Fruit fly (Drosophila melanogaster): ENCODE results near the gene ebd1.

Gene ebd1

dm6 chr3L:723654-724461, 38.5 kb upstream of the ebd1 start:
- TF ChIP-seq CG8159 (tag; optimal IDR thresholded peaks at IDR 0.05): no peak
- TF ChIP-seq Pif1A (GFP tag; optimal IDR thresholded peaks at IDR 0.05): no peak
- TF ChIP-seq CG8301 (tag; optimal IDR thresholded peaks at IDR 0.05): no peak
- no peak for TF ChIP-seq CG32121 (GFP tag; IDR thresholded peaks at IDR 0.05)

- TF ChIP-seq CG8159 (tag; optimal IDR thresholded peaks at IDR 0.05): no peak
- TF ChIP-seq Pif1B (GFP tag; optimal IDR thresholded peaks at IDR 0.05): no peak
- TF ChIP-seq CG8301 (tag; optimal IDR thresholded peaks at IDR 0.05): no peak
- peak; percentile 78 for TF ChIP-seq Ets98B (GFP tag; IDR thresholded peaks at IDR 0.05)
- TF ChIP-seq CG12605 (GFP tag; IDR thresholded peaks at IDR 0.05): peak; percentile 36
- TF ChIP-seq CG9948 (tag; optimal IDR thresholded peaks at IDR 0.05): no peak
- TF ChIP-seq fd96Ca (GFP tag; IDR thresholded peaks at IDR 0.05): peak; percentile 80; the same call in 2 of the 3 replicates
- peak; percentile 70 for TF ChIP-seq CG32121 (GFP tag; IDR thresholded peaks at IDR 0.05)
- no peak for TF ChIP-seq CG10348 (GFP tag; IDR thresholded peaks at IDR 0.05)
- no peak for TF ChIP-seq CG14655 (GFP tag; optimal IDR thresholded peaks at IDR 0.05)
- peak; percentile 78 for TF ChIP-seq CG4496 (GFP tag; IDR thresholded peaks at IDR 0.05)
- TF ChIP-seq rn (GFP tag; IDR thresholded peaks at IDR 0.05): peak; percentile 44; the same call in 1 of the 2 replicates
- TF ChIP-seq Pif1A (GFP tag; optimal IDR thresholded peaks at IDR 0.05): no peak
Observed at dm6 chr3L:722386-722785, 37.0 kb upstream of the ebd1 start.

- 0 out of 3 replicates have a peak, but pooled peaks have one; percentile 20 for TF ChIP-seq CG4496 (GFP tag; IDR thresholded peaks at IDR 0.05)
- 0 out of 3 replicates have a peak, but pooled peaks have one; percentile 32 for TF ChIP-seq fd96Ca (GFP tag; IDR thresholded peaks at IDR 0.05)
- TF ChIP-seq CG32121 (GFP tag; IDR thresholded peaks at IDR 0.05): peak; percentile 31
- TF ChIP-seq CG12605 (GFP tag; IDR thresholded peaks at IDR 0.05): no peak
- TF ChIP-seq Ets98B (GFP tag; IDR thresholded peaks at IDR 0.05): peak; percentile 44; the same call in 1 of the 2 replicates
- no peak for TF ChIP-seq CG8159 (tag; optimal IDR thresholded peaks at IDR 0.05)
Observed at dm6 chr3L:721863-722262, 36.5 kb upstream of the ebd1 start.

DNA sequence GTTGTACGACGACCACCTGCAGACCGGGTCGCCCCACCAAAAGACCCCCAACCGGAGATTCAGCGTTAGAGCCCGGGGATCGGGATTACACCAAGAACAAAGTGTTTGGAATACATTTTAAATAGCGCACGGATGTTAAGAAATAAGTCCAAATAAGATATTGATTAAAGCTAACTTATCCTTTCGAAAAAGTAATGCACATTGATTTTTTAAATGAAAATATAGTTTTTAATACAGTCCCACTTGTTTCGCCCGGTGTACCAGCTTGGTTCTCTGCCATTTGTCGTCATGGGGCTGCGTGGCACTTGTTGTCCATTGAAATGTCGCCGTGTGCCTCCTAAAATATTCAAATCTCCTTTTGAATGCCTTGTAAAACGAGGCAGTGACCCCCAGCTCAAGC, 35.7 kb upstream of the ebd1 start:
- no peak for TF ChIP-seq EcR (GFP tag; optimal IDR thresholded peaks at IDR 0.05)
- no peak for TF ChIP-seq CG9948 (tag; optimal IDR thresholded peaks at IDR 0.05)
- peak; percentile 22; the same call in 1 of the 2 replicates for TF ChIP-seq rn (GFP tag; IDR thresholded peaks at IDR 0.05)
- TF ChIP-seq Ets98B (GFP tag; IDR thresholded peaks at IDR 0.05): peak; percentile 83
- TF ChIP-seq CG17806 (tag; optimal IDR thresholded peaks at IDR 0.05): no peak
- TF ChIP-seq Pif1B (GFP tag; optimal IDR thresholded peaks at IDR 0.05): no peak
- peak; percentile 81; the same call in 2 of the 3 replicates for TF ChIP-seq CG4496 (GFP tag; IDR thresholded peaks at IDR 0.05)
- TF ChIP-seq CG13204 (GFP tag; optimal IDR thresholded peaks at IDR 0.05): no peak
- TF ChIP-seq CG34367 (tag; optimal IDR thresholded peaks at IDR 0.05): no peak
- TF ChIP-seq Pif1A (GFP tag; optimal IDR thresholded peaks at IDR 0.05): peak; percentile 11
- TF ChIP-seq CG32121 (GFP tag; IDR thresholded peaks at IDR 0.05): peak; percentile 84
- no peak for TF ChIP-seq CG15710 (tag; optimal IDR thresholded peaks at IDR 0.05)
- TF ChIP-seq CG10348 (GFP tag; IDR thresholded peaks at IDR 0.05): no peak
- TF ChIP-seq Snoo (tag; optimal IDR thresholded peaks at IDR 0.05): no peak
- peak; percentile 79 for TF ChIP-seq CG8301 (tag; optimal IDR thresholded peaks at IDR 0.05)
- no peak for TF ChIP-seq CG8159 (tag; optimal IDR thresholded peaks at IDR 0.05)
- no peak; the same call in none of the 3 replicates for TF ChIP-seq fd96Ca (GFP tag; IDR thresholded peaks at IDR 0.05)
- peak; percentile 48 for TF ChIP-seq CG12605 (GFP tag; IDR thresholded peaks at IDR 0.05)
- TF ChIP-seq CG14655 (GFP tag; optimal IDR thresholded peaks at IDR 0.05): peak; percentile 80
- no peak for TF ChIP-seq D1 (tag; optimal IDR thresholded peaks at IDR 0.05)
- no peak for TF ChIP-seq gl (tag; optimal IDR thresholded peaks at IDR 0.05)

DNA sequence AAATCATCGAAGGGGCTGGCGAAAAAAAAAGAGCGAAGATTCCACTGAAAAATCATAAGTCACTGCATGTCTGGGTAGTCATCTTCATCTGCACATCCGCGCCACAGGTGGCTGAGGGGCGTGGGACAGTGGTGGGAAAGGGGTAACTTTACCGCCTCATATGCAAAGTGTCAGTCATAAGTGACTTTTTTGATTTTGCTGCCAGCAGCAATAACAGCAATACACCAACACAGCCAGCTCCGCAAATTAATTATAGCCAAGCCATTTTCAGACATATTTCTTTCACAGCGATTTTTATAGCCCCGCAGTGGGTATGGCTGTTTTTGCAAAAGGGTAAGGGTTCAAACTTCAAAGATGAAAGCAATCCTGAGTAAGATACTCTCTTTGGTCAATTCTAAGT, 33.0 kb upstream of the ebd1 start:
- peak; percentile 11; the same call in 1 of the 3 replicates for TF ChIP-seq CG4496 (GFP tag; IDR thresholded peaks at IDR 0.05)
- no peak for TF ChIP-seq CG13204 (GFP tag; optimal IDR thresholded peaks at IDR 0.05)

dm6 chr3L:716078-716477, 30.7 kb upstream of the ebd1 start:
- TF ChIP-seq CG8159 (tag; optimal IDR thresholded peaks at IDR 0.05) (peak; percentile 35), CG17806 (tag; optimal IDR thresholded peaks at IDR 0.05) (peak; percentile 9), Pif1A (GFP tag; optimal IDR thresholded peaks at IDR 0.05) (no peak)

- TF ChIP-seq Ets98B (GFP tag; IDR thresholded peaks at IDR 0.05): peak; percentile 47
- TF ChIP-seq CG8301 (tag; optimal IDR thresholded peaks at IDR 0.05): peak; percentile 57
- TF ChIP-seq EcR (GFP tag; optimal IDR thresholded peaks at IDR 0.05): no peak
- TF ChIP-seq Snoo (tag; optimal IDR thresholded peaks at IDR 0.05): peak; percentile 63
- peak; percentile 55 for TF ChIP-seq CG34367 (tag; optimal IDR thresholded peaks at IDR 0.05)
- TF ChIP-seq rn (GFP tag; IDR thresholded peaks at IDR 0.05): no peak; the same call in 1 of the 2 replicates
- peak; percentile 64 for TF ChIP-seq CG12605 (GFP tag; IDR thresholded peaks at IDR 0.05)
- peak; percentile 65 for TF ChIP-seq Pif1A (GFP tag; optimal IDR thresholded peaks at IDR 0.05)
- TF ChIP-seq Pif1B (GFP tag; optimal IDR thresholded peaks at IDR 0.05): peak; percentile 63
- peak; percentile 67 for TF ChIP-seq CG8159 (tag; optimal IDR thresholded peaks at IDR 0.05)
- TF ChIP-seq CG17806 (tag; optimal IDR thresholded peaks at IDR 0.05): peak; percentile 62
- TF ChIP-seq CG4496 (GFP tag; IDR thresholded peaks at IDR 0.05): peak; percentile 64; the same call in 2 of the 3 replicates
- peak; percentile 29 for TF ChIP-seq CG13204 (GFP tag; optimal IDR thresholded peaks at IDR 0.05)
- TF ChIP-seq gl (tag; optimal IDR thresholded peaks at IDR 0.05): no peak
- peak; percentile 40 for TF ChIP-seq D1 (tag; optimal IDR thresholded peaks at IDR 0.05)
- TF ChIP-seq CG10348 (GFP tag; IDR thresholded peaks at IDR 0.05): no peak
- TF ChIP-seq CG9948 (tag; optimal IDR thresholded peaks at IDR 0.05): peak; percentile 49
- TF ChIP-seq fd96Ca (GFP tag; IDR thresholded peaks at IDR 0.05): peak; percentile 62; the same call in 1 of the 3 replicates
- peak; percentile 71; the same call in 1 of the 2 replicates for TF ChIP-seq CG32121 (GFP tag; IDR thresholded peaks at IDR 0.05)
- peak; percentile 73 for TF ChIP-seq CG14655 (GFP tag; optimal IDR thresholded peaks at IDR 0.05)
- TF ChIP-seq CG15710 (tag; optimal IDR thresholded peaks at IDR 0.05): peak; percentile 34
Observed at dm6 chr3L:711839-712553, 26.6 kb upstream of the ebd1 start, which contains the start of gene CG13896. CG13896 (minus strand) TSS chr3L:711850.

All from whole organism, pupa.